Worm (Caenorhabditis elegans) whole organism, midembryonic: ENCODE results near the gene F40F12.9.

Experiments
- T22C8.4 ChIP-seq: fragments of 200-800 bp; sonication (Bioruptor generic); IDR thresholded peaks from 2 replicates; pipeline ENCODE4 v1.3.6; 2022; ENCODE audit warnings: missing genetic modification characterization, missing compliant biosample characterization
- cog-1 ChIP-seq: sonication (generic microtip); optimal IDR thresholded peaks from 2 replicates; lab custom pipeline; 2016; ENCODE audit warnings: missing genetic modification characterization, missing compliant biosample characterization
- flt-1 ChIP-seq: fragments of 200-800 bp; sonication (Bioruptor generic); IDR thresholded peaks from 2 replicates; pipeline ENCODE4 v1.3.6; 2022; ENCODE audit warnings: missing genetic modification characterization, missing compliant biosample characterization
- klf-2 ChIP-seq: fragments of 200-800 bp; sonication (Bioruptor generic); conservative IDR thresholded peaks from 2 replicates; pipeline ENCODE4 v1.3.6; 2022; ENCODE audit warnings: missing genetic modification reagents, missing genetic modification characterization, missing compliant biosample characterization
- med-1 ChIP-seq: sonication (generic microtip); optimal IDR thresholded peaks from 2 replicates; lab custom pipeline; 2017; ENCODE audit warnings: missing genetic modification characterization, mild to moderate bottlenecking, missing compliant biosample characterization, antibody characterized with exemption, missing genetic modification reagents; ENCODE audit not compliant: insufficient read depth
- tab-1 ChIP-seq: fragments of 200-800 bp; sonication (Bioruptor generic); IDR thresholded peaks from 2 replicates; pipeline ENCODE4 v1.3.6; 2022; ENCODE audit warnings: missing genetic modification characterization, missing compliant biosample characterization
- ztf-23 ChIP-seq: fragments of 200-800 bp; sonication (Bioruptor generic); IDR thresholded peaks from 2 replicates; pipeline ENCODE4 v1.3.6; 2022; ENCODE audit warnings: missing genetic modification reagents, missing genetic modification characterization, missing compliant biosample characterization
- ztf-29 ChIP-seq: fragments of 200-800 bp; sonication (Bioruptor generic); IDR thresholded peaks from 2 replicates; pipeline ENCODE4 v1.3.6; 2022; ENCODE audit warnings: missing genetic modification reagents, missing genetic modification characterization, missing compliant biosample characterization

DNA sequence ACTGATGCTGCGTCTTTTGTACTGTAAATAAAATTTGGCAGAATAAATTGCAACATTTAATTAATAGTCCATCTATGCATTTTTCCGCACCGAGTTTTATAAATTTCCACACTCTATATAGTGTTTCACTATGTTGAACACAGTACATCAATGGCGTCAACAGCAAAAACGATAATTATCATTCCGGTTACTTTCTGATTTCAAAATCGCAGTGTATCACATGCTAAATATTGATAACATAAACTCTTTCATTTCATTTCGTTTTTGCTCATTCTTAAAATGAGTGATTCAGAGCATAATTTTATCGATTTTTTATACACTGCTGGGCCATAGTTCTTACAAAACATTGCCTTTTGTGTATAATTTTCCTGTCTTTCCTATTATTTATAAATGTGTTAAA, 11.2 kb downstream of the F40F12.9 start:
- no peak for TF ChIP-seq flt-1
- no peak for TF ChIP-seq ztf-29 (GFP tag; lab: Robert Waterston, UW)
- TF ChIP-seq tab-1 (GFP tag; lab: Robert Waterston, UW) = no peak
- no peak for TF ChIP-seq T22C8.4
- no peak for TF ChIP-seq klf-2
- TF ChIP-seq cog-1 (tag; lab: Kevin White, UChicago) = no peak
- no peak for TF ChIP-seq med-1 (GFP tag; lab: Kevin White, UChicago)
- no peak for TF ChIP-seq ztf-23
